Worm (Caenorhabditis elegans) whole organism, L1 larva: ENCODE results near the gene K06G5.3.

Source experiments
- ceh-88 ChIP-seq: fragments of 200-800 bp; sonication (Bioruptor generic); IDR thresholded peaks from 2 replicates; pipeline ENCODE4 v1.3.6; 2022; ENCODE audit warnings: missing genetic modification characterization, missing compliant biosample characterization
- ceh-90 ChIP-seq: sonication (generic microtip); optimal IDR thresholded peaks from 2 replicates; lab custom pipeline; 2016; ENCODE audit warnings: missing genetic modification characterization, missing compliant biosample characterization
- lsy-2 ChIP-seq, 2 experiments: fragments of 150-350 bp; optimal IDR thresholded peaks; 2 replicates each; lab custom pipeline; 2014; ENCODE audit warnings: missing biosample characterization in 2 of 2, missing genetic modification characterization in 2 of 2
- tbx-2 ChIP-seq: sonication (generic microtip); optimal IDR thresholded peaks from 2 replicates; lab custom pipeline; 2016; ENCODE audit warnings: missing genetic modification characterization, missing compliant biosample characterization
- unc-62 ChIP-seq: fragments of 150-350 bp; optimal IDR thresholded peaks from 2 replicates; lab custom pipeline; 2014; ENCODE audit warnings: missing biosample characterization, missing genetic modification reagents, missing genetic modification characterization
- unc-86 ChIP-seq: sonication (generic microtip); optimal IDR thresholded peaks from 2 replicates; lab custom pipeline; 2016; ENCODE audit warnings: missing genetic modification characterization, missing compliant biosample characterization

DNA sequence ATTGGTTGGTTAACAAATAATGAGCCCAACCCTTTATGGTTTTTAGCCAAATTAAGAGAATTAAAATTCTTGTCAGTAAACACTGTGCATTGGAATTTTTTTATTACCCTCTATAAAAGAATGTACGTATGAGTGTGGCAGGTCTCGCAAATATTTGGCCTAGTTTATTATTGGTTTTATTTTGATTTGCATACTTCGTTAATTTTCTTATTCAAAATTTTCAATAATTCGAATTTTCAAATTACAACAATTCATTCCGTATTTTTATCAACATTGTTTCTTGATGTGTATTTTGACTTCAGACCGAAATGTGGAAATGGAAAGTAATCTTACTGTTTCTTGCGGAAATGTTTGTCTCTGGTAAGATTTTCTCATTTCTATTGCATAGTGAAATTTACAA lies 34.6 kb upstream of the K06G5.3 start, which contains the start of gene E02H4.4:
- TF ChIP-seq lsy-2 (tag; optimal IDR thresholded peaks at IDR 0.05; lab: Kevin White, UChicago) (no peak), unc-86 (tag; lab: Kevin White, UChicago) (no peak), unc-62 (GFP tag; lab: Kevin White, UChicago) (no peak), tbx-2 (tag; lab: Kevin White, UChicago) (no peak), ceh-90 (tag; lab: Kevin White, UChicago) (no peak), ceh-88 (GFP tag; lab: Robert Waterston, UW) (no peak)
